Fruit fly (Drosophila melanogaster): ENCODE measurements around the gene CG7953.

Gene CG7953

DNA sequence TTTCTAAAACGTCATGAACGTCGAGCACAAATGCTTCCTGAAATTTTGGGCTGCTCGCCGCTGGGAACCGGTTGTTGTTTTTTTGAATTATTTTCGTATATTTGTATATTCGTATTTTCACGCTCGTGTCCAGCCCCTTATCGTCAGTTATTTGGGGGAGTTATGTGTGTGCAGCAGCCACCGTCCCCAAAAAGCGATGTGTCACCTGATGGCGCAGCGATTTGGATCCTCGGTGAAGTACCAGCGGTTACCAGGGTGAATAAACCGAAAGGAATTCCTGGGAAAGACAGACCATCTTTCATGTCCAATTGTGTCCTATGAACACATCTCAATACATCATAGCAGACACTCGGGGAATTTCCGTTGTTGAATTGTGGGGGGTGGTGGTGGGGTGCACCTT is 27.5 kb upstream of the CG7953 start:
- TF ChIP-seq ovo (GFP tag; optimal IDR thresholded peaks at IDR 0.05) (no peak), cnc (optimal IDR thresholded peaks at IDR 0.05) (no peak), CG7101 (tag; optimal IDR thresholded peaks at IDR 0.05) (no peak), toe (GFP tag; optimal IDR thresholded peaks at IDR 0.05) (no peak), CG7045 (GFP tag; optimal IDR thresholded peaks at IDR 0.05) (no peak), CG5204 (GFP tag; optimal IDR thresholded peaks at IDR 0.05) (no peak), CG1620 (GFP tag; optimal IDR thresholded peaks at IDR 0.05) (no peak), pad (GFP tag; optimal IDR thresholded peaks at IDR 0.05) (no peak), tj (GFP tag; optimal IDR thresholded peaks at IDR 0.05) (no peak), Mnt (GFP tag; optimal IDR thresholded peaks at IDR 0.05) (no peak), CG14711 (tag; optimal IDR thresholded peaks at IDR 0.05) (no peak), bab1 (GFP tag; optimal IDR thresholded peaks at IDR 0.05) (no peak), CG33017 (tag; optimal IDR thresholded peaks at IDR 0.05) (no peak), kay (GFP tag; ENCODE audit: borderline replicate concordance) (no peak), Hr96 (GFP tag; optimal IDR thresholded peaks at IDR 0.05) (no peak), cic (GFP tag; optimal IDR thresholded peaks at IDR 0.05) (no peak)

DNA sequence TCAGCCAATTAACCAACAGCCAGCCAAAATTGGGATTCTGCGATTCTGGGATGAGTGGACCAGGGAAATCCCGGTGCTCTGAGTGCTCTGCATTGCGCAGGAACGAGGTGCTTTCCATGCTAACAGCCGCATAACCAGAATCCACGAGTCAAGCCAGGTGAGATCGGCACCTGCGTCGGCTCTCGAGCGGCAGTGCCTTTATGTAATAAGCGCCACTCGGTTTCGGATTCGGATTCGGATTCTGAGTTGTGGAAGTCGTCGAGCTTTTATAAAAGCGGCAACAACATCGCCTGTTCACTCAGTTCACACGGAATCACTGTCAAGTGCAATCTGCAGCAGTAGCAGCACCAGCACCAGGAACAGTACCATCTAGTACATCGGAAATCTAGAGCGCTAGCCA is 26.8 kb upstream of the CG7953 start, which contains the start of gene b:
Gene b (plus strand): TSS at position 301 of the 400 bp plus-strand sequence.
- TF ChIP-seq CG7101 (tag; optimal IDR thresholded peaks at IDR 0.05): no peak
- TF ChIP-seq Hr96 (GFP tag; optimal IDR thresholded peaks at IDR 0.05): peak; percentile 29

DNA sequence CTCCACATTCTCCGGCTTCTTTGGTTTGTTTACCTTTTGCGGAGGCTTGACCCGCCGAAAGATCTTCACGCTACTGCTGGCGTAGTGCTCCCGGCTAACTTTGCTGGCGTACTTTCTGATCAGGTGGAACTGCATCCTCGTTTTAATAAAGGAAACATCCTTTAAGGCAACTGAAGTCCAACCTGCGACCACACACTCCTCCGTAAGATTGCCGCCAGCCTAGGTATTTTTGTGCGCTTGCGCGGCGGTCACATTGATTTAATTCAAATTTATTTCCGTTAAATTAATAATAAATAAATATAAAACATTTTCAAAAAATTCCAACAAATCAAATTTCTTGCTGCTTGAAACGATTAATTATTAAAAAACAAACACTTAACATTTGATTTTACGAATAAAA is 20.2 kb upstream of the CG7953 start, which contains the start of gene PolG1:
Gene PolG1 (minus strand): TSS at position 216 of the 400 bp plus-strand sequence.
- no peak for TF ChIP-seq CG5204 (GFP tag; optimal IDR thresholded peaks at IDR 0.05)
- no peak for TF ChIP-seq CG7045 (GFP tag; optimal IDR thresholded peaks at IDR 0.05)
- TF ChIP-seq bab1 (GFP tag; optimal IDR thresholded peaks at IDR 0.05): no peak
- no peak for TF ChIP-seq CG7101 (tag; optimal IDR thresholded peaks at IDR 0.05)
- TF ChIP-seq toe (GFP tag; optimal IDR thresholded peaks at IDR 0.05): no peak
- TF ChIP-seq cnc (optimal IDR thresholded peaks at IDR 0.05): no peak
- no peak for TF ChIP-seq Clk (GFP tag; optimal IDR thresholded peaks at IDR 0.05)
- TF ChIP-seq Crg-1 (GFP tag; optimal IDR thresholded peaks at IDR 0.05): no peak

- no peak for TF ChIP-seq tj (GFP tag; optimal IDR thresholded peaks at IDR 0.05)
- TF ChIP-seq Clk (GFP tag; optimal IDR thresholded peaks at IDR 0.05): no peak
- no peak for TF ChIP-seq Mnt (GFP tag; optimal IDR thresholded peaks at IDR 0.05)
- TF ChIP-seq CG33017 (tag; optimal IDR thresholded peaks at IDR 0.05): no peak
- TF ChIP-seq Crg-1 (GFP tag; optimal IDR thresholded peaks at IDR 0.05): peak; percentile 6
- no peak for TF ChIP-seq toe (GFP tag; optimal IDR thresholded peaks at IDR 0.05)
- TF ChIP-seq kay (GFP tag; ENCODE audit: borderline replicate concordance): no peak
- TF ChIP-seq CG14711 (tag; optimal IDR thresholded peaks at IDR 0.05): peak; percentile 14
- TF ChIP-seq CG12768 (GFP tag; optimal IDR thresholded peaks at IDR 0.05): no peak
- no peak for TF ChIP-seq Hr96 (GFP tag; optimal IDR thresholded peaks at IDR 0.05)
- TF ChIP-seq CG7045 (GFP tag; optimal IDR thresholded peaks at IDR 0.05): no peak
- no peak for TF ChIP-seq pad (GFP tag; optimal IDR thresholded peaks at IDR 0.05)
- no peak for TF ChIP-seq cic (GFP tag; optimal IDR thresholded peaks at IDR 0.05)
- no peak for TF ChIP-seq ovo (GFP tag; optimal IDR thresholded peaks at IDR 0.05)
- peak; percentile 72 for TF ChIP-seq bab1 (GFP tag; optimal IDR thresholded peaks at IDR 0.05)
- peak; percentile 6 for TF ChIP-seq CG7101 (tag; optimal IDR thresholded peaks at IDR 0.05)
- no peak for TF ChIP-seq cnc (optimal IDR thresholded peaks at IDR 0.05)
- peak; percentile 30 for TF ChIP-seq CG1620 (GFP tag; optimal IDR thresholded peaks at IDR 0.05)
- TF ChIP-seq CG11617 (GFP tag; optimal IDR thresholded peaks at IDR 0.05): no peak
- TF ChIP-seq CG5204 (GFP tag; optimal IDR thresholded peaks at IDR 0.05): no peak
These were observed 18.2 kb upstream of the CG7953 start, which contains the start of the genes Arpc1 and Orc5 for dm6 chr2L:13829540-13829939. Gene Arpc1 (minus strand): TSS chr2L:13829741. Gene Orc5 (plus strand): TSS chr2L:13829837.

dm6 chr2L:13833058-13833457 is 14.7 kb upstream of the CG7953 start, which contains the start of the genes GatC, PolG2 and Polr2C:
Gene GatC (minus strand): TSS chr2L:13833105.
Gene PolG2 (minus strand): TSS chr2L:13833105.
Gene Polr2C (plus strand): TSS chr2L:13833337.
- TF ChIP-seq CG7101 (tag; optimal IDR thresholded peaks at IDR 0.05): peak; percentile 53
- TF ChIP-seq Crg-1 (GFP tag; optimal IDR thresholded peaks at IDR 0.05): peak; percentile 33
- TF ChIP-seq Mnt (GFP tag; optimal IDR thresholded peaks at IDR 0.05): peak; percentile 38
- TF ChIP-seq cnc (optimal IDR thresholded peaks at IDR 0.05): no peak
- peak; percentile 0 for TF ChIP-seq tj (GFP tag; optimal IDR thresholded peaks at IDR 0.05)
- no peak for TF ChIP-seq ovo (GFP tag; optimal IDR thresholded peaks at IDR 0.05)
- TF ChIP-seq CG14711 (tag; optimal IDR thresholded peaks at IDR 0.05): peak; percentile 19
- TF ChIP-seq CG12768 (GFP tag; optimal IDR thresholded peaks at IDR 0.05): no peak
- peak; percentile 12 for TF ChIP-seq CG1620 (GFP tag; optimal IDR thresholded peaks at IDR 0.05)
- TF ChIP-seq kay (GFP tag; ENCODE audit: borderline replicate concordance): no peak
- TF ChIP-seq CG33017 (tag; optimal IDR thresholded peaks at IDR 0.05): peak; percentile 11

dm6 chr2L:13835002-13835910 is 12.5 kb upstream of the CG7953 start, which contains the start of the genes mRpS23 and CenG1A:
Gene mRpS23 (minus strand): TSS chr2L:13835072.
Gene CenG1A (plus strand): TSS chr2L:13835564.
- peak; percentile 99 for TF ChIP-seq Crg-1 (GFP tag; optimal IDR thresholded peaks at IDR 0.05)
- TF ChIP-seq pad (GFP tag; optimal IDR thresholded peaks at IDR 0.05): peak; percentile 93
- peak; percentile 99 for TF ChIP-seq CG12768 (GFP tag; optimal IDR thresholded peaks at IDR 0.05)
- TF ChIP-seq CG1620 (GFP tag; optimal IDR thresholded peaks at IDR 0.05): peak; percentile 99
- peak; percentile 100 for TF ChIP-seq CG33017 (tag; optimal IDR thresholded peaks at IDR 0.05)
- TF ChIP-seq Mnt (GFP tag; optimal IDR thresholded peaks at IDR 0.05): peak; percentile 98
- peak; percentile 99 for TF ChIP-seq Hr96 (GFP tag; optimal IDR thresholded peaks at IDR 0.05)
- TF ChIP-seq CG7045 (GFP tag; optimal IDR thresholded peaks at IDR 0.05): peak; percentile 99
- TF ChIP-seq tj (GFP tag; optimal IDR thresholded peaks at IDR 0.05): peak; percentile 91
- TF ChIP-seq CG11617 (GFP tag; optimal IDR thresholded peaks at IDR 0.05): peak; percentile 98
- peak; percentile 98 for TF ChIP-seq ovo (GFP tag; optimal IDR thresholded peaks at IDR 0.05)
- TF ChIP-seq cnc (optimal IDR thresholded peaks at IDR 0.05): no peak
- TF ChIP-seq cic (GFP tag; optimal IDR thresholded peaks at IDR 0.05): peak; percentile 91
- peak; percentile 100 for TF ChIP-seq bab1 (GFP tag; optimal IDR thresholded peaks at IDR 0.05)
- TF ChIP-seq CG5204 (GFP tag; optimal IDR thresholded peaks at IDR 0.05): peak; percentile 100
- peak; percentile 99 for TF ChIP-seq toe (GFP tag; optimal IDR thresholded peaks at IDR 0.05)
- peak; percentile 98 for TF ChIP-seq CG14711 (tag; optimal IDR thresholded peaks at IDR 0.05)
- peak; percentile 99 for TF ChIP-seq Clk (GFP tag; optimal IDR thresholded peaks at IDR 0.05)
- TF ChIP-seq kay (GFP tag; ENCODE audit: borderline replicate concordance): no peak
- peak; percentile 100 for TF ChIP-seq CG7101 (tag; optimal IDR thresholded peaks at IDR 0.05)
